Worm (Caenorhabditis elegans): ENCODE measurements around the gene his-4.
"Not testable (repeated sequence)": the region's sequence is repeated elsewhere in the genome, so short reads cannot be mapped to it uniquely, and the experiment has no call there.

DNA sequence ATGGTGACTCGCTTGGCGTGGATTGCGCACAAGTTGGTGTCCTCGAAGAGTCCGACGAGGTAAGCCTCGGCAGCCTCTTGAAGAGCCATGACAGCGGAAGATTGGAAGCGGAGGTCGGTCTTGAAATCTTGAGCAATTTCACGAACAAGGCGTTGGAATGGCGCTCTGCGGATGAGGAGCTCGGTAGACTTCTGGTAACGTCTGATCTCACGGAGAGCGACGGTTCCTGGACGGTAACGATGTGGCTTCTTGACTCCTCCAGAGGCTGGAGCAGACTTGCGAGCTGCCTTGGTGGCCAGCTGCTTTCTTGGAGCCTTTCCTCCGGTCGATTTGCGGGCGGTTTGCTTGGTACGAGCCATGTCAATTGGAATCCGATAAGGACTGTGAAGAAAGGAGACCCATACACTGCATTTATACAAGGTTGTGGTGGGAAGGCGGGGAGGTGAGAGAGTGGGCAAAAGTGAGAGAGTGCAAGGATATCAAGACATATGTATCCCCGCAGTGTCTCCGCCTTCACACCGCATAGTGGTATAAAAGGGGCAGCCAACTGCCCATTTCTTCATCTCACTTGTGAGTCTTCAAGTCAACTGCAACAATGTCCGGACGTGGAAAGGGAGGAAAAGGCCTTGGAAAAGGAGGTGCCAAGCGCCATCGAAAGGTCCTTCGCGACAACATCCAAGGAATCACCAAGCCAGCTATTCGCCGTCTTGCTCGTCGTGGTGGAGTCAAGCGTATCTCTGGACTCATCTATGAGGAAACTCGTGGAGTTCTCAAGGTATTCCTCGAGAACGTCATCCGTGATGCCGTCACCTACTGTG, 1.8 kb upstream of the his-4 start, which contains the start of the genes his-2 and his-1:
- not testable (repeated sequence) for TF ChIP-seq cebp-2 (GFP tag; IDR thresholded peaks at IDR 0.05); ama-1 (optimal IDR thresholded peaks at IDR 0.05); ama-1 (GFP tag; optimal IDR thresholded peaks at IDR 0.05)

All from whole organism, young adult.